Fruit fly (Drosophila melanogaster) whole organism, embryonic: Measurements from ENCODE around the gene CG9550.

Experiments used
- Awh ChIP-seq: fragments of 200-800 bp; sonication (Bioruptor generic); IDR thresholded peaks from 2 replicates; pipeline ENCODE4, ENCODE4 v1.3.6; 2022; ENCODE audit warnings: missing biosample characterization, missing genetic modification characterization
- CG12659 ChIP-seq: fragments of 200-800 bp; sonication (Bioruptor generic); optimal IDR thresholded peaks from 3 replicates; lab custom pipeline; 2017; ENCODE audit warnings: mild to moderate bottlenecking, missing biosample characterization, missing genetic modification reagents, missing genetic modification characterization
- CG13287 ChIP-seq: fragments of 200-800 bp; sonication (Bioruptor generic); IDR thresholded peaks from 2 replicates; pipeline ENCODE4 v1.3.6; 2022; ENCODE audit warnings: missing biosample characterization, missing genetic modification characterization; ENCODE audit not compliant: partially characterized antibody
- CG13424 ChIP-seq: fragments of 200-800 bp; sonication (Bioruptor generic); optimal IDR thresholded peaks from 2 replicates; lab custom pipeline; 2019; ENCODE audit warnings: missing biosample characterization, mild to moderate bottlenecking, missing genetic modification characterization, moderate library complexity
- CG14014 ChIP-seq: fragments of 200-800 bp; sonication (Bioruptor generic); IDR thresholded peaks from 2 replicates; pipeline ENCODE4 v1.3.6; 2022; ENCODE audit warnings: missing biosample characterization, missing genetic modification characterization
- CG17359 ChIP-seq: fragments of 200-800 bp; sonication (Bioruptor generic); optimal IDR thresholded peaks from 3 replicates; lab custom pipeline; 2018; ENCODE audit warnings: missing biosample characterization, mild to moderate bottlenecking, missing genetic modification characterization, moderate library complexity
- CG17385 ChIP-seq: fragments of 200-800 bp; sonication (Bioruptor generic); optimal IDR thresholded peaks from 3 replicates; lab custom pipeline; 2018; ENCODE audit warnings: missing biosample characterization, mild to moderate bottlenecking, missing genetic modification characterization
- CG17829 ChIP-seq: fragments of 200-800 bp; optimal IDR thresholded peaks from 2 replicates; lab custom pipeline; 2019; ENCODE audit warnings: missing biosample characterization, mild to moderate bottlenecking, missing genetic modification characterization, moderate library complexity
- CG18599 ChIP-seq: fragments of 200-800 bp; sonication (Bioruptor generic); optimal IDR thresholded peaks from 3 replicates; lab custom pipeline; 2017; ENCODE audit warnings: missing biosample characterization, missing genetic modification characterization, mild to moderate bottlenecking, moderate library complexity, missing genetic modification reagents
- CG2712 ChIP-seq: fragments of 200-800 bp; optimal IDR thresholded peaks from 3 replicates; lab custom pipeline; 2019; ENCODE audit warnings: missing biosample characterization, mild to moderate bottlenecking, missing genetic modification characterization, moderate library complexity
- CG30403 ChIP-seq: fragments of 200-800 bp; sonication (Bioruptor generic); optimal IDR thresholded peaks from 3 replicates; lab custom pipeline; 2016; ENCODE audit warnings: missing biosample characterization, missing genetic modification characterization
- CG31224 ChIP-seq: fragments of 200-800 bp; sonication (Bioruptor generic); IDR thresholded peaks from 2 replicates; pipeline ENCODE4 v1.3.6; 2022; ENCODE audit warnings: missing biosample characterization, missing genetic modification characterization
- CG3407 ChIP-seq: fragments of 200-800 bp; sonication (Bioruptor generic); optimal IDR thresholded peaks from 2 replicates; lab custom pipeline; 2018; ENCODE audit warnings: missing biosample characterization, mild to moderate bottlenecking, missing genetic modification characterization
- CG6175 ChIP-seq: fragments of 200-800 bp; sonication (Bioruptor generic); IDR thresholded peaks from 3 replicates; pipeline ENCODE4 v1.3.6; 2022; ENCODE audit warnings: missing biosample characterization, missing genetic modification characterization
- CG6791 ChIP-seq: fragments of 200-800 bp; sonication (Bioruptor generic); IDR thresholded peaks from 3 replicates; pipeline ENCODE4 v1.3.6; 2022; ENCODE audit warnings: missing biosample characterization, missing genetic modification characterization; ENCODE audit not compliant: partially characterized antibody
- CG7839 ChIP-seq: fragments of 200-800 bp; sonication (Bioruptor generic); optimal IDR thresholded peaks from 3 replicates; lab custom pipeline; 2018; ENCODE audit warnings: missing biosample characterization, mild to moderate bottlenecking, missing genetic modification characterization, moderate library complexity
- CG7963 ChIP-seq: fragments of 200-800 bp; sonication (Bioruptor generic); IDR thresholded peaks from 3 replicates; pipeline ENCODE4 v1.3.6; 2022; ENCODE audit warnings: missing biosample characterization, missing genetic modification characterization; ENCODE audit not compliant: partially characterized antibody
- CG8290 ChIP-seq, 3 experiments: fragments of 200-800 bp; sonication (Bioruptor generic); optimal IDR thresholded peaks; 2 replicates each; lab custom pipeline; 2016 to 2019; ENCODE audit warnings: missing biosample characterization in 3 of 3, missing genetic modification characterization in 3 of 3, mild to moderate bottlenecking in 2 of 3, moderate library complexity in 1 of 3
- D19A ChIP-seq: fragments of 200-800 bp; optimal IDR thresholded peaks from 3 replicates; lab custom pipeline; 2019; ENCODE audit warnings: missing biosample characterization, mild to moderate bottlenecking, missing genetic modification characterization, moderate library complexity
- D19B ChIP-seq: fragments of 200-800 bp; sonication (Bioruptor generic); optimal IDR thresholded peaks from 2 replicates; lab custom pipeline; 2017; ENCODE audit warnings: missing biosample characterization, mild to moderate bottlenecking, missing genetic modification characterization
- Eip74EF ChIP-seq, 2 experiments: fragments of 200-800 bp in 1 of 2; fragments of >200 bp in 1 of 2; sonication (Bioruptor generic) in 1 of 2; optimal IDR thresholded peaks; 2 replicates each; lab custom pipeline; 2017 to 2019; ENCODE audit warnings: missing biosample characterization in 2 of 2, missing genetic modification characterization in 2 of 2, mild to moderate bottlenecking in 1 of 2, moderate library complexity in 1 of 2
- Mrtf ChIP-seq: fragments of 200-800 bp; sonication (Bioruptor generic); IDR thresholded peaks from 3 replicates; pipeline ENCODE4 v1.3.6; 2022; ENCODE audit warnings: missing biosample characterization, missing genetic modification characterization
- Ptx1 ChIP-seq: fragments of 200-800 bp; sonication (Bioruptor generic); IDR thresholded peaks from 2 replicates; pipeline ENCODE4 v1.3.6; 2022; ENCODE audit warnings: missing biosample characterization, missing genetic modification characterization
- Side ChIP-seq: fragments of 200-800 bp; sonication (Bioruptor generic); optimal IDR thresholded peaks from 2 replicates; lab custom pipeline; 2016; ENCODE audit warnings: missing biosample characterization, missing genetic modification characterization
- Spps ChIP-seq: fragments of 200-800 bp; sonication (Bioruptor generic); optimal IDR thresholded peaks from 2 replicates; lab custom pipeline; 2018; ENCODE audit warnings: missing biosample characterization, mild to moderate bottlenecking, missing genetic modification characterization
- Trl ChIP-seq, 3 experiments: fragments of >200 bp in 2 of 3; fragments of 200-800 bp in 1 of 3; sonication (Bioruptor generic) in 1 of 3; optimal IDR thresholded peaks; 2 replicates in 1 of 3; 3 replicates in 2 of 3; lab custom pipeline; 2016 to 2017; ENCODE audit warnings: missing biosample characterization in 1 of 3, missing genetic modification characterization in 1 of 3
- bbx ChIP-seq: fragments of 200-800 bp; sonication (Bioruptor generic); IDR thresholded peaks from 2 replicates; pipeline ENCODE4 v1.3.6; 2022; ENCODE audit warnings: missing biosample characterization, missing genetic modification characterization; ENCODE audit not compliant: partially characterized antibody
- bcd ChIP-seq: fragments of 200-800 bp; sonication (Bioruptor generic); optimal IDR thresholded peaks from 2 replicates; lab custom pipeline; 2017; ENCODE audit warnings: missing biosample characterization, mild to moderate bottlenecking, missing genetic modification characterization
- cas ChIP-seq: fragments of 200-800 bp; sonication (Bioruptor generic); IDR thresholded peaks from 2 replicates; pipeline ENCODE4 v1.3.6; 2022; ENCODE audit warnings: missing biosample characterization, missing genetic modification characterization
- dan ChIP-seq: fragments of 200-800 bp; sonication (Bioruptor generic); IDR thresholded peaks from 2 replicates; pipeline ENCODE4 v1.3.6; 2022; ENCODE audit warnings: missing biosample characterization, missing genetic modification characterization
- fd3F ChIP-seq: fragments of 200-800 bp; sonication (Bioruptor generic); optimal IDR thresholded peaks from 2 replicates; lab custom pipeline; 2018; ENCODE audit warnings: missing biosample characterization, mild to moderate bottlenecking, missing genetic modification characterization, moderate library complexity
- gce ChIP-seq: fragments of 200-800 bp; sonication (Bioruptor generic); IDR thresholded peaks from 3 replicates; pipeline ENCODE4 v1.3.6; 2022; ENCODE audit warnings: missing biosample characterization, missing genetic modification characterization
- gem ChIP-seq: fragments of 200-800 bp; sonication (Bioruptor generic); optimal IDR thresholded peaks from 2 replicates; lab custom pipeline; 2019; ENCODE audit warnings: missing biosample characterization, mild to moderate bottlenecking, missing genetic modification characterization, moderate library complexity
- grau ChIP-seq: fragments of 200-800 bp; optimal IDR thresholded peaks from 3 replicates; lab custom pipeline; 2019; ENCODE audit warnings: missing biosample characterization, mild to moderate bottlenecking, missing genetic modification characterization, moderate library complexity
- gsb-n ChIP-seq: fragments of 200-800 bp; sonication (Bioruptor generic); optimal IDR thresholded peaks from 3 replicates; lab custom pipeline; 2018; ENCODE audit warnings: missing biosample characterization, mild to moderate bottlenecking, missing genetic modification characterization
- lov ChIP-seq, 2 experiments: fragments of 200-800 bp in 1 of 2; fragments of >200 bp in 1 of 2; sonication (Bioruptor generic) in 1 of 2; IDR thresholded peaks in 1 of 2; optimal IDR thresholded peaks in 1 of 2; 2 replicates in 1 of 2; 3 replicates in 1 of 2; pipeline versions ENCODE4 v1.3.6 to Lab custom; 2017 to 2022; ENCODE audit warnings: missing biosample characterization in 1 of 2, missing genetic modification characterization in 1 of 2
- luna ChIP-seq: fragments of 200-800 bp; sonication (Bioruptor generic); optimal IDR thresholded peaks from 2 replicates; lab custom pipeline; 2016; ENCODE audit warnings: missing biosample characterization, missing genetic modification characterization
- nau ChIP-seq: fragments of 200-800 bp; sonication (Bioruptor generic); optimal IDR thresholded peaks from 3 replicates; lab custom pipeline; 2017; ENCODE audit warnings: missing biosample characterization, mild to moderate bottlenecking, missing genetic modification characterization, missing genetic modification reagents
- pb ChIP-seq: fragments of 200-800 bp; sonication (Bioruptor generic); optimal IDR thresholded peaks from 3 replicates; lab custom pipeline; 2016; ENCODE audit warnings: missing biosample characterization, missing genetic modification characterization
- pho ChIP-seq: fragments of 200-800 bp; sonication (Bioruptor generic); optimal IDR thresholded peaks from 2 replicates; lab custom pipeline; 2016; ENCODE audit warnings: missing biosample characterization, missing genetic modification characterization
- salm ChIP-seq: fragments of 200-800 bp; sonication (Bioruptor generic); optimal IDR thresholded peaks from 2 replicates; lab custom pipeline; 2018; ENCODE audit warnings: missing biosample characterization, mild to moderate bottlenecking, missing genetic modification characterization
- slbo ChIP-seq: fragments of 200-800 bp; sonication (Bioruptor generic); IDR thresholded peaks from 2 replicates; pipeline ENCODE4 v1.3.6; 2022; ENCODE audit warnings: missing biosample characterization, missing genetic modification characterization
- sob ChIP-seq: fragments of 200-800 bp; sonication (Bioruptor generic); IDR thresholded peaks from 2 replicates; pipeline ENCODE4 v1.3.6; 2022; ENCODE audit warnings: missing biosample characterization, missing genetic modification characterization
- stc ChIP-seq: fragments of 200-800 bp; sonication (Bioruptor generic); IDR thresholded peaks from 2 replicates; pipeline ENCODE4 v1.3.6; 2022; ENCODE audit warnings: missing biosample characterization, missing genetic modification characterization
- tio ChIP-seq: fragments of 200-800 bp; sonication (Bioruptor generic); optimal IDR thresholded peaks from 2 replicates; lab custom pipeline; 2017; ENCODE audit warnings: missing biosample characterization, missing genetic modification characterization, inconsistent platforms
- wek ChIP-seq: fragments of 200-800 bp; sonication (Bioruptor generic); optimal IDR thresholded peaks from 3 replicates; lab custom pipeline; 2018; ENCODE audit warnings: missing biosample characterization, mild to moderate bottlenecking, missing genetic modification characterization, moderate library complexity

Gene CG9550

dm6 chr2L:6471978-6472776, 24.7 kb upstream of the CG9550 start (continued):
- TF ChIP-seq D19A (tag; lab: Kevin White, UChicago) (peak; percentile 31), CG13424 (peak; percentile 47), luna (GFP tag; lab: Kevin White, UChicago) (no peak), CG7839 (tag; lab: Kevin White, UChicago) (peak; percentile 47), Eip74EF (GFP tag; optimal IDR thresholded peaks at IDR 0.05; lab: Kevin White, UChicago) (peak in 1 of 2 experiments; percentile 2), slbo (GFP tag; lab: Robert Waterston, UW) (0 out of 2 replicates have a peak, but pooled peaks have one; percentile 8), pho (GFP tag; lab: Kevin White, UChicago) (no peak), CG18599 (GFP tag; lab: Kevin White, UChicago) (peak; percentile 10), CG8290 (GFP tag; optimal IDR thresholded peaks at IDR 0.05; lab: Kevin White, UChicago) (no peak), CG8290 (tag; optimal IDR thresholded peaks at IDR 0.05; lab: Kevin White, UChicago) (no peak), sob (0 out of 2 replicates have a peak, but pooled peaks have one; percentile 5), CG13287 (GFP tag; lab: Robert Waterston, UW) (peak; percentile 38; the same call in 1 of the 2 replicates), D19B (GFP tag; lab: Kevin White, UChicago) (peak; percentile 92), CG31224 (GFP tag; lab: Robert Waterston, UW) (peak; percentile 80), Awh (no peak), CG17359 (tag; lab: Kevin White, UChicago) (peak; percentile 1), Side (GFP tag; lab: Kevin White, UChicago) (no peak), lov (optimal IDR thresholded peaks at IDR 0.05; lab: Kevin White, UChicago) (no peak), lov (GFP tag; IDR thresholded peaks at IDR 0.05; lab: Robert Waterston, UW) (0 out of 3 replicates have a peak, but pooled peaks have one; percentile 24), CG2712 (peak; percentile 35), gce (GFP tag; lab: Robert Waterston, UW) (0 out of 3 replicates have a peak, but pooled peaks have one; percentile 8), Trl (optimal IDR thresholded peaks at IDR 0.05; lab: Kevin White, UChicago) (peak in 1 of 2 experiments; percentile 17), Trl (GFP tag; optimal IDR thresholded peaks at IDR 0.05; lab: Kevin White, UChicago) (no peak), gsb-n (tag; lab: Kevin White, UChicago) (no peak), fd3F (GFP tag; lab: Kevin White, UChicago) (peak; percentile 6), bcd (peak; percentile 38), CG14014 (GFP tag; lab: Robert Waterston, UW) (peak; percentile 22; the same call in 1 of the 2 replicates), bbx (GFP tag; lab: Robert Waterston, UW) (peak; percentile 40; the same call in 1 of the 2 replicates), CG17385 (GFP tag; lab: Kevin White, UChicago) (no peak), Mrtf (GFP tag; lab: Robert Waterston, UW) (0 out of 3 replicates have a peak, but pooled peaks have one; percentile 34), Spps (tag; lab: Kevin White, UChicago) (no peak), CG30403 (GFP tag; lab: Kevin White, UChicago) (peak; percentile 36), nau (GFP tag; lab: Kevin White, UChicago) (peak; percentile 20), wek (no peak), CG17829 (tag; lab: Kevin White, UChicago) (peak; percentile 6), pb (no peak), stc (GFP tag; lab: Robert Waterston, UW) (no peak), Ptx1 (GFP tag; lab: Robert Waterston, UW) (no peak), CG3407 (GFP tag; lab: Kevin White, UChicago) (no peak), tio (GFP tag; lab: Kevin White, UChicago) (peak; percentile 18), CG12659 (peak; percentile 29), gem (tag; lab: Kevin White, UChicago) (peak; percentile 55), dan (GFP tag; lab: Robert Waterston, UW) (no peak), CG6175 (GFP tag; lab: Robert Waterston, UW) (0 out of 3 replicates have a peak, but pooled peaks have one; percentile 21), CG6791 (GFP tag; lab: Robert Waterston, UW) (no peak), salm (tag; lab: Kevin White, UChicago) (no peak), CG7963 (GFP tag; lab: Robert Waterston, UW) (no peak), grau (tag; lab: Kevin White, UChicago) (peak; percentile 39), cas (GFP tag; lab: Robert Waterston, UW) (no peak)
